Fruit fly (Drosophila melanogaster) whole organism, embryonic: Measurements from ENCODE around the gene CG12783.

Experiments
- Atf-2 ChIP-seq: fragments of 200-800 bp; sonication (Bioruptor generic); optimal IDR thresholded peaks from 2 replicates; lab custom pipeline; 2016; ENCODE audit warnings: missing biosample characterization, missing genetic modification characterization
- Atf3 ChIP-seq: fragments of 200-800 bp; sonication (Bioruptor generic); optimal IDR thresholded peaks from 3 replicates; lab custom pipeline; 2016; ENCODE audit warnings: missing biosample characterization, missing genetic modification characterization
- CG10321 ChIP-seq: fragments of 200-800 bp; sonication (Bioruptor generic); IDR thresholded peaks from 2 replicates; pipeline ENCODE4 v1.3.6; 2022; ENCODE audit warnings: missing biosample characterization, missing genetic modification characterization
- CG11085 ChIP-seq: fragments of 200-800 bp; sonication (Bioruptor generic); IDR thresholded peaks from 2 replicates; pipeline ENCODE4 v1.3.6; 2022; ENCODE audit warnings: missing biosample characterization, missing genetic modification characterization
- CG11093 ChIP-seq: fragments of 200-800 bp; sonication (Bioruptor generic); IDR thresholded peaks from 3 replicates; pipeline ENCODE4 v1.3.6; 2022; ENCODE audit warnings: missing biosample characterization, missing genetic modification characterization
- CG11398 ChIP-seq: fragments of 200-800 bp; sonication (Bioruptor generic); optimal IDR thresholded peaks from 2 replicates; lab custom pipeline; 2016; ENCODE audit warnings: missing biosample characterization, missing genetic modification characterization
- CG11504 ChIP-seq: fragments of 200-800 bp; sonication (Bioruptor generic); optimal IDR thresholded peaks from 3 replicates; lab custom pipeline; 2019; ENCODE audit warnings: missing biosample characterization, mild to moderate bottlenecking, missing genetic modification characterization, moderate library complexity
- CG12391 ChIP-seq: fragments of 200-800 bp; sonication (Bioruptor generic); optimal IDR thresholded peaks from 3 replicates; lab custom pipeline; 2018; ENCODE audit warnings: missing biosample characterization, mild to moderate bottlenecking, missing genetic modification characterization, moderate library complexity
- CG12744 ChIP-seq: fragments of 200-800 bp; sonication (Bioruptor generic); optimal IDR thresholded peaks from 2 replicates; lab custom pipeline; 2016; ENCODE audit warnings: missing biosample characterization, missing genetic modification characterization
- CG13424 ChIP-seq: fragments of 200-800 bp; sonication (Bioruptor generic); optimal IDR thresholded peaks from 2 replicates; lab custom pipeline; 2019; ENCODE audit warnings: missing biosample characterization, mild to moderate bottlenecking, missing genetic modification characterization, moderate library complexity
- CG13624 ChIP-seq: fragments of 200-800 bp; sonication (Bioruptor generic); optimal IDR thresholded peaks from 2 replicates; lab custom pipeline; 2016; ENCODE audit warnings: missing biosample characterization, missing genetic modification characterization
- CG13894 ChIP-seq: fragments of 200-800 bp; sonication (Bioruptor generic); optimal IDR thresholded peaks from 3 replicates; lab custom pipeline; 2018; ENCODE audit warnings: missing biosample characterization, mild to moderate bottlenecking, missing genetic modification characterization, moderate library complexity
- CG14441 ChIP-seq: fragments of 200-800 bp; sonication (Bioruptor generic); IDR thresholded peaks from 2 replicates; pipeline ENCODE4 v1.3.6; 2022; ENCODE audit warnings: missing biosample characterization, missing genetic modification characterization
- CG15479 ChIP-seq: fragments of 200-800 bp; sonication (Bioruptor generic); optimal IDR thresholded peaks from 3 replicates; lab custom pipeline; 2019; ENCODE audit warnings: missing biosample characterization, mild to moderate bottlenecking, missing genetic modification characterization, moderate library complexity
- CG15601 ChIP-seq: fragments of 200-800 bp; sonication (Bioruptor generic); optimal IDR thresholded peaks from 3 replicates; lab custom pipeline; 2019; ENCODE audit warnings: missing biosample characterization, mild to moderate bottlenecking, missing genetic modification characterization, moderate library complexity
- CG16813 ChIP-seq: fragments of 200-800 bp; sonication (Bioruptor generic); IDR thresholded peaks from 3 replicates; pipeline ENCODE4 v1.3.6; 2022; ENCODE audit warnings: missing biosample characterization, missing genetic modification characterization; ENCODE audit not compliant: partially characterized antibody
- CG18476 ChIP-seq: fragments of 200-800 bp; sonication (Bioruptor generic); optimal IDR thresholded peaks from 2 replicates; lab custom pipeline; 2016; ENCODE audit warnings: missing biosample characterization, mild to moderate bottlenecking, missing genetic modification characterization
- CG4328 ChIP-seq: fragments of 200-800 bp; sonication (Bioruptor generic); optimal IDR thresholded peaks from 3 replicates; lab custom pipeline; 2017; ENCODE audit warnings: missing biosample characterization, missing genetic modification reagents, missing genetic modification characterization
- CG43689 ChIP-seq: fragments of 200-800 bp; sonication (Bioruptor generic); IDR thresholded peaks from 2 replicates; pipeline ENCODE4 v1.3.6; 2022; ENCODE audit warnings: missing biosample characterization, missing genetic modification characterization
- CG4730 ChIP-seq: fragments of 200-800 bp; sonication (Bioruptor generic); IDR thresholded peaks from 2 replicates; pipeline ENCODE4 v1.3.6; 2022; ENCODE audit warnings: missing biosample characterization, missing genetic modification characterization
- CG5953 ChIP-seq: fragments of 200-800 bp; sonication (Bioruptor generic); IDR thresholded peaks from 2 replicates; pipeline ENCODE4 v1.3.6; 2022; ENCODE audit warnings: missing biosample characterization, missing genetic modification characterization
- CG6254 ChIP-seq: fragments of 200-800 bp; sonication (Bioruptor generic); optimal IDR thresholded peaks from 3 replicates; lab custom pipeline; 2017; ENCODE audit warnings: mild to moderate bottlenecking, missing biosample characterization, missing genetic modification reagents, missing genetic modification characterization
- CG9215 ChIP-seq: fragments of 200-800 bp; sonication (Bioruptor generic); IDR thresholded peaks from 2 replicates; pipeline ENCODE4 v1.3.6; 2022; ENCODE audit warnings: missing biosample characterization, missing genetic modification characterization
- CG9876 ChIP-seq: fragments of 200-800 bp; sonication (Bioruptor generic); optimal IDR thresholded peaks from 2 replicates; lab custom pipeline; 2016; ENCODE audit warnings: missing biosample characterization, missing genetic modification characterization
- D19A ChIP-seq: fragments of 200-800 bp; optimal IDR thresholded peaks from 3 replicates; lab custom pipeline; 2019; ENCODE audit warnings: missing biosample characterization, mild to moderate bottlenecking, missing genetic modification characterization, moderate library complexity
- Dad ChIP-seq: fragments of 200-800 bp; sonication (Bioruptor generic); optimal IDR thresholded peaks from 3 replicates; lab custom pipeline; 2016; ENCODE audit warnings: missing biosample characterization, missing genetic modification characterization
- Dll ChIP-seq: fragments of 200-800 bp; sonication (Bioruptor generic); IDR thresholded peaks from 4 replicates; pipeline ENCODE4 v1.3.6; 2022; ENCODE audit warnings: missing biosample characterization, missing genetic modification characterization; ENCODE audit not compliant: partially characterized antibody
- E2f2 ChIP-seq: fragments of 200-800 bp; sonication (Bioruptor generic); IDR thresholded peaks from 2 replicates; pipeline ENCODE4 v1.3.6; 2022; ENCODE audit warnings: missing biosample characterization, missing genetic modification characterization
- H15 ChIP-seq: fragments of 200-800 bp; sonication (Bioruptor generic); IDR thresholded peaks from 3 replicates; pipeline ENCODE4 v1.3.6; 2022; ENCODE audit warnings: missing biosample characterization, missing genetic modification characterization
- MBD-R2 ChIP-seq: fragments of 200-800 bp; sonication (Bioruptor generic); IDR thresholded peaks from 2 replicates; pipeline ENCODE4 v1.3.6; 2022; ENCODE audit warnings: missing biosample characterization, missing genetic modification characterization
- Meics ChIP-seq: fragments of 200-800 bp; sonication (Bioruptor generic); optimal IDR thresholded peaks from 2 replicates; lab custom pipeline; 2017; ENCODE audit warnings: missing biosample characterization, mild to moderate bottlenecking, missing genetic modification characterization
- Oli ChIP-seq: fragments of 200-800 bp; sonication (Bioruptor generic); optimal IDR thresholded peaks from 2 replicates; lab custom pipeline; 2018; ENCODE audit warnings: missing biosample characterization, mild to moderate bottlenecking, missing genetic modification characterization, moderate library complexity
- Scr ChIP-seq: fragments of 200-800 bp; sonication (Bioruptor generic); IDR thresholded peaks from 2 replicates; pipeline ENCODE4 v1.3.6; 2022; ENCODE audit warnings: missing biosample characterization, missing genetic modification characterization; ENCODE audit not compliant: partially characterized antibody
- YL-1 ChIP-seq: fragments of 200-800 bp; sonication (Bioruptor generic); optimal IDR thresholded peaks from 3 replicates; lab custom pipeline; 2017; ENCODE audit warnings: missing biosample characterization, mild to moderate bottlenecking, missing genetic modification characterization
- amos ChIP-seq: fragments of 200-800 bp; sonication (Bioruptor generic); IDR thresholded peaks from 2 replicates; pipeline ENCODE4 v1.3.6; 2022; ENCODE audit warnings: missing biosample characterization, missing genetic modification characterization; ENCODE audit not compliant: partially characterized antibody
- cato ChIP-seq: fragments of 200-800 bp; sonication (Bioruptor generic); optimal IDR thresholded peaks from 2 replicates; lab custom pipeline; 2016; ENCODE audit warnings: missing biosample characterization, missing genetic modification characterization, borderline replicate concordance
- chif ChIP-seq, 2 experiments: fragments of 200-800 bp; sonication (Bioruptor generic); optimal IDR thresholded peaks; 3 replicates each; lab custom pipeline; 2016; ENCODE audit warnings: missing biosample characterization in 2 of 2, missing genetic modification characterization in 2 of 2
- danr ChIP-seq: fragments of 200-800 bp; sonication (Bioruptor generic); IDR thresholded peaks from 2 replicates; pipeline ENCODE4 v1.3.6; 2022; ENCODE audit warnings: missing biosample characterization, missing genetic modification characterization
- disco-r ChIP-seq: fragments of 200-800 bp; sonication (Bioruptor generic); optimal IDR thresholded peaks from 2 replicates; lab custom pipeline; 2016; ENCODE audit warnings: missing biosample characterization, missing genetic modification characterization
- ems ChIP-seq: fragments of 200-800 bp; sonication (Bioruptor generic); optimal IDR thresholded peaks from 3 replicates; lab custom pipeline; 2016; ENCODE audit warnings: missing biosample characterization, missing genetic modification characterization
- gce ChIP-seq: fragments of 200-800 bp; sonication (Bioruptor generic); IDR thresholded peaks from 3 replicates; pipeline ENCODE4 v1.3.6; 2022; ENCODE audit warnings: missing biosample characterization, missing genetic modification characterization
- her ChIP-seq: fragments of 200-800 bp; sonication (Bioruptor generic); optimal IDR thresholded peaks from 2 replicates; lab custom pipeline; 2016; ENCODE audit warnings: missing biosample characterization, missing genetic modification characterization
- luna ChIP-seq: fragments of 200-800 bp; sonication (Bioruptor generic); optimal IDR thresholded peaks from 2 replicates; lab custom pipeline; 2016; ENCODE audit warnings: missing biosample characterization, missing genetic modification characterization
- nau ChIP-seq: fragments of 200-800 bp; sonication (Bioruptor generic); optimal IDR thresholded peaks from 3 replicates; lab custom pipeline; 2017; ENCODE audit warnings: missing biosample characterization, mild to moderate bottlenecking, missing genetic modification characterization, missing genetic modification reagents
- peb ChIP-seq: fragments of 200-800 bp; sonication (Bioruptor generic); IDR thresholded peaks from 2 replicates; pipeline ENCODE4 v1.3.6; 2022; ENCODE audit warnings: missing biosample characterization, missing genetic modification characterization
- pfk ChIP-seq: fragments of 200-800 bp; sonication (Bioruptor generic); optimal IDR thresholded peaks from 2 replicates; lab custom pipeline; 2018; ENCODE audit warnings: missing biosample characterization, mild to moderate bottlenecking, missing genetic modification characterization, moderate library complexity
- salm ChIP-seq: fragments of 200-800 bp; sonication (Bioruptor generic); optimal IDR thresholded peaks from 2 replicates; lab custom pipeline; 2018; ENCODE audit warnings: missing biosample characterization, mild to moderate bottlenecking, missing genetic modification characterization
- tio ChIP-seq: fragments of 200-800 bp; sonication (Bioruptor generic); optimal IDR thresholded peaks from 2 replicates; lab custom pipeline; 2017; ENCODE audit warnings: missing biosample characterization, missing genetic modification characterization, inconsistent platforms
- toy ChIP-seq: fragments of 200-800 bp; sonication (Bioruptor generic); IDR thresholded peaks from 2 replicates; pipeline ENCODE4 v1.3.6; 2022; ENCODE audit warnings: missing biosample characterization, missing genetic modification characterization
- usp ChIP-seq: fragments of >200 bp; optimal IDR thresholded peaks from 2 replicates; lab custom pipeline; 2017; ENCODE audit warnings: missing biosample characterization, missing genetic modification characterization

Gene CG12783

DNA sequence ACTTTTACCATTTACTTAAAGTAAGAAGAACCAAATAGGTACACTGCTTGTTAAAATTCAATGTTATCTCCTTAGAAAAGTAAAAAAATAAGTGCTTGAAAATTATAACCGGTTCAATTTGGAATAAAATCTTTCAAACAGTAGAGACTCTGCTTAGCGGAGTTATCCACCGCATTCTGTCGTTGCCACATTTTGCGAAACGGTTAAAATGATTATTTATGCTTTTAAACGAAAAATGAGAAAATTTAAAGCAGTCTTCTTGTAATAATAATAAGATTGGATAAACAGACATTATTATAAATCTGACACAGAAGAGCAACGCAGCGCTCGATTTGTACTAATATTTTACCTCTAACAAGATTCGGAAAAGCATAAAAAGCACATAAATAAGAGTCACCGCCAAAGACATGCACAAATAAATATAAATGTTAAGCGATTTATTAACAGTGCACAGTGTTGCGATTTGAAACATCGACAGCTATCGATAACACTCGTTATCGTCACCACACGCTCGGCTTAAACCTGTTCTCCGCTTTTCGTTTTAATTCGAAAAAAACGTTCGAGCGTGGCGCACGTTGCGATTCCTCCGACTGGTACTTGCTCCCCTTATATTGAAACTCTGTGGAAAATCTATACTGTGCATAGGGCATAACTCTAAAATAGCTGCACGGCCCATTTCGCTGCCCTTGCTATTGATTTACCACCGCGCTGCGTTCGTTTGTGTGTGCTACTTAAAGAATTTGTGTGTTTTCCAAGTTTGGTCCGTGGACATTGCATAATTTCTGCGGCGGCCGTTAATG lies 11.8 kb upstream of the CG12783 start, which contains the start of gene Fas1 (continued):
- TF ChIP-seq gce: no peak
- TF ChIP-seq peb: no peak
- TF ChIP-seq H15 (GFP tag; lab: Robert Waterston, UW): no peak
- TF ChIP-seq CG9215: no peak
- TF ChIP-seq disco-r (GFP tag; lab: Kevin White, UChicago): no peak
- TF ChIP-seq CG10321 (GFP tag; lab: Robert Waterston, UW): no peak
- no peak for TF ChIP-seq Dad
- no peak for TF ChIP-seq tio
- peak; percentile 2 for TF ChIP-seq D19A (tag; lab: Kevin White, UChicago)
- TF ChIP-seq Dll (GFP tag; lab: Robert Waterston, UW): peak; percentile 69
- TF ChIP-seq CG13424 (tag; lab: Kevin White, UChicago): no peak
- no peak for TF ChIP-seq toy (GFP tag; lab: Robert Waterston, UW)
- TF ChIP-seq Atf-2: no peak
- no peak for TF ChIP-seq cato (GFP tag; lab: Kevin White, UChicago)
- no peak for TF ChIP-seq CG9876
- TF ChIP-seq CG13624: no peak
- no peak for TF ChIP-seq CG12744 (GFP tag; lab: Kevin White, UChicago)
- TF ChIP-seq CG18476 (GFP tag; lab: Kevin White, UChicago): no peak
- TF ChIP-seq nau (GFP tag; lab: Kevin White, UChicago): no peak
- peak; percentile 72 for TF ChIP-seq YL-1 (GFP tag; lab: Kevin White, UChicago)
- TF ChIP-seq her (GFP tag; lab: Kevin White, UChicago): no peak
- TF ChIP-seq danr (GFP tag; lab: Robert Waterston, UW): no peak
- peak; percentile 71 for TF ChIP-seq Scr (GFP tag; lab: Robert Waterston, UW)
- peak; percentile 45 for TF ChIP-seq CG15601 (tag; lab: Kevin White, UChicago)
- TF ChIP-seq E2f2 (GFP tag; lab: Robert Waterston, UW): peak; percentile 78
- no peak for TF ChIP-seq CG15479 (GFP tag; lab: Kevin White, UChicago)
- TF ChIP-seq CG6254: no peak
- no peak for TF ChIP-seq CG13894 (tag; lab: Kevin White, UChicago)
- no peak for TF ChIP-seq chif (GFP tag; optimal IDR thresholded peaks at IDR 0.05; lab: Kevin White, UChicago)
- no peak for TF ChIP-seq Oli (tag; lab: Kevin White, UChicago)
- TF ChIP-seq CG14441 (GFP tag; lab: Robert Waterston, UW): no peak
- no peak for TF ChIP-seq CG11504
- no peak for TF ChIP-seq CG11398 (GFP tag; lab: Kevin White, UChicago)
- no peak for TF ChIP-seq CG11093 (GFP tag; lab: Robert Waterston, UW)
- no peak for TF ChIP-seq CG5953
- peak; percentile 71 for TF ChIP-seq amos (GFP tag; lab: Robert Waterston, UW)
- no peak for TF ChIP-seq ems (GFP tag; lab: Kevin White, UChicago)
- TF ChIP-seq salm (tag; lab: Kevin White, UChicago): no peak
- no peak for TF ChIP-seq luna
- TF ChIP-seq Atf3 (GFP tag; lab: Kevin White, UChicago): no peak
- peak; percentile 41 for TF ChIP-seq MBD-R2 (GFP tag; lab: Robert Waterston, UW)
- TF ChIP-seq pfk (GFP tag; lab: Kevin White, UChicago): no peak
- no peak for TF ChIP-seq CG4328 (GFP tag; lab: Kevin White, UChicago)
- peak; percentile 70; the same call in 2 of the 3 replicates for TF ChIP-seq CG16813 (GFP tag; lab: Robert Waterston, UW)
- TF ChIP-seq CG43689 (GFP tag; lab: Robert Waterston, UW): no peak
- TF ChIP-seq Meics (GFP tag; lab: Kevin White, UChicago): no peak
- no peak for TF ChIP-seq CG12391 (tag; lab: Kevin White, UChicago)
- TF ChIP-seq CG11085: no peak
- no peak for TF ChIP-seq usp
- TF ChIP-seq CG4730 (GFP tag; lab: Robert Waterston, UW): no peak
